Fruit fly (Drosophila melanogaster) whole organism, pupa: ENCODE results near the gene aru.

ENCODE experiments used
- CG14655 ChIP-seq: fragments of 200-800 bp; sonication (Bioruptor generic); optimal IDR thresholded peaks from 3 replicates; lab custom pipeline; 2017; ENCODE audit warnings: mild to moderate bottlenecking, missing biosample characterization, missing genetic modification reagents, missing genetic modification characterization
- CG15710 ChIP-seq: fragments of 200-800 bp; sonication (Bioruptor generic); optimal IDR thresholded peaks from 2 replicates; lab custom pipeline; 2018; ENCODE audit warnings: missing biosample characterization, mild to moderate bottlenecking, missing genetic modification characterization, moderate library complexity
- CG17806 ChIP-seq: fragments of 200-800 bp; sonication (Bioruptor generic); optimal IDR thresholded peaks from 2 replicates; lab custom pipeline; 2018; ENCODE audit warnings: missing biosample characterization, mild to moderate bottlenecking, missing genetic modification characterization, moderate library complexity
- CG8301 ChIP-seq: fragments of 200-800 bp; sonication (Bioruptor generic); optimal IDR thresholded peaks from 2 replicates; lab custom pipeline; 2018; ENCODE audit warnings: missing biosample characterization, mild to moderate bottlenecking, missing genetic modification characterization
- EcR ChIP-seq: fragments of 200-800 bp; sonication (Bioruptor generic); optimal IDR thresholded peaks from 3 replicates; lab custom pipeline; 2019; ENCODE audit warnings: missing biosample characterization, missing genetic modification characterization, mild to moderate bottlenecking, moderate library complexity, missing genetic modification reagents
- Ets98B ChIP-seq: fragments of 200-800 bp; sonication (Bioruptor generic); IDR thresholded peaks from 2 replicates; pipeline ENCODE4 v1.3.6; 2022; ENCODE audit warnings: missing biosample characterization, missing genetic modification characterization
- Pif1A ChIP-seq: fragments of 200-800 bp; sonication (Bioruptor generic); optimal IDR thresholded peaks from 3 replicates; lab custom pipeline; 2016; ENCODE audit warnings: missing biosample characterization, missing genetic modification characterization
- Pif1B ChIP-seq: fragments of 200-800 bp; sonication (Bioruptor generic); optimal IDR thresholded peaks from 3 replicates; lab custom pipeline; 2016; ENCODE audit warnings: missing biosample characterization, missing genetic modification characterization
- gl ChIP-seq: fragments of 200-800 bp; sonication (Bioruptor generic); optimal IDR thresholded peaks from 2 replicates; lab custom pipeline; 2018; ENCODE audit warnings: missing biosample characterization, mild to moderate bottlenecking, missing genetic modification characterization

dm6 chr2L:887788-888187 is 19.6 kb upstream of the aru start:
- no peak for TF ChIP-seq gl (tag; lab: Kevin White, UChicago)
- no peak for TF ChIP-seq CG17806
- TF ChIP-seq CG15710 (tag; lab: Kevin White, UChicago): no peak
- no peak for TF ChIP-seq EcR (GFP tag; lab: Kevin White, UChicago)
- no peak for TF ChIP-seq Pif1A (GFP tag; lab: Kevin White, UChicago)
- no peak for TF ChIP-seq Ets98B (GFP tag; lab: Robert Waterston, UW)
- no peak for TF ChIP-seq CG14655 (GFP tag; lab: Kevin White, UChicago)
- TF ChIP-seq Pif1B (GFP tag; lab: Kevin White, UChicago): no peak
- no peak for TF ChIP-seq CG8301 (tag; lab: Kevin White, UChicago)
